Worm (Caenorhabditis elegans) whole organism, early embryonic: ENCODE data around the gene K12H6.4.

Experiments used
- aly-1 ChIP-seq: sonication (generic microtip); optimal IDR thresholded peaks from 2 replicates; lab custom pipeline; 2016; ENCODE audit warnings: missing genetic modification characterization, missing compliant biosample characterization
- tbx-11 ChIP-seq: fragments of 200-800 bp; sonication (Bioruptor generic); IDR thresholded peaks from 2 replicates; pipeline ENCODE4 v1.3.6; 2022; ENCODE audit warnings: missing genetic modification characterization, missing compliant biosample characterization

DNA sequence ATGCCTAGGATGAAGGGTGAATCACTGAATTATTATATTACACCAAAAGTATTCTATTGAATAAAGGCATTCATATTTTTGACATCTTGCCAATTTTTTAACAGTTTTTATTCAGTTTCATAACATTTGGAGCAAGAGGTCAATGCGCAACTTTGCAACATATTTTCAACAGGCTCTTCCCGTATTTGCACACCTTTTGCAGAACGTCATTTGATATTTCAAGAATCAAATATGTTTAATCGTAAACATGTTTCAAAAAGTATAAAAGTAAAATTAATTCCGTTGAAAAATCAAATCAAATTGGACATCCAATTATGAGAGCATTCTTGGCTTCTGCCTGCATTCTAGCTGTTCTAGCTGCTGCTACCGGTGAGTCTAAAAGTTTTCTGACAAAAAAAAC, 43.6 kb upstream of the K12H6.4 start, which contains the start of gene Y110A2AL.2:
- TF ChIP-seq aly-1 (tag; lab: Kevin White, UChicago), result no peak
- no peak for TF ChIP-seq tbx-11 (GFP tag; lab: Robert Waterston, UW)
